Fruit fly (Drosophila melanogaster) whole organism, adult: ENCODE measurements around the gene CG4045.

ENCODE experiments used
- CG7045 ChIP-seq: fragments of 200-800 bp; sonication (Bioruptor generic); optimal IDR thresholded peaks from 2 replicates; lab custom pipeline; 2017; ENCODE audit warnings: missing biosample characterization, mild to moderate bottlenecking, missing genetic modification characterization
- Hr96 ChIP-seq: fragments of 200-800 bp; sonication (Bioruptor generic); optimal IDR thresholded peaks from 2 replicates; lab custom pipeline; 2016; ENCODE audit warnings: missing biosample characterization, missing genetic modification characterization
- cic ChIP-seq: fragments of 200-800 bp; sonication (Bioruptor generic); optimal IDR thresholded peaks from 2 replicates; lab custom pipeline; 2017; ENCODE audit warnings: missing biosample characterization, mild to moderate bottlenecking, missing genetic modification characterization, moderate library complexity
- cnc ChIP-seq, 2 experiments: fragments of >200 bp; optimal IDR thresholded peaks; 2 replicates each; lab custom pipeline; 2017
- ovo ChIP-seq: fragments of 200-800 bp; sonication (Bioruptor generic); optimal IDR thresholded peaks from 2 replicates; lab custom pipeline; 2016; ENCODE audit warnings: missing biosample characterization, missing genetic modification characterization
- tj ChIP-seq: fragments of 200-800 bp; sonication (Bioruptor generic); optimal IDR thresholded peaks from 3 replicates; lab custom pipeline; 2017; ENCODE audit warnings: missing biosample characterization, mild to moderate bottlenecking, missing genetic modification characterization, moderate library complexity

DNA sequence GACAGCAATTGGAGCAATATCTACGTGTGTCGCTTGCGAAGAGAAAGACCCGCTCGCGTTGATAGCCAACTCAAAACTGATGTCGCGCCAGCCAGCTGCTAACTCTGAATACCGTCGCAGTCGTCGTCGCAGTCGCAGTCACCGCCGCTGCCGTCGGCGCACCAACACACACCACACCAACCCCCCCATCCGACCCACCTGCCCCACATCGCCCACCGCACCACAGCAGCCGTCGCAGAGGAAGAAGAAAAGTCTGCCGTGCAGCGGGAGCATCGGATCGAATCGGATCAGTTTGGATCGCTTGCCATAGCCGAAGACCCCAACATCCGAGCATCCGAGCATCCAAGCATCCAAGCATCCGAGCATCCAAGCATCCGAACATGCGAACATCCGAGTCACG is 39.3 kb downstream of the CG4045 start:
- TF ChIP-seq ovo (GFP tag; lab: Kevin White, UChicago) (no peak), cnc (optimal IDR thresholded peaks at IDR 0.05; lab: Kevin White, UChicago) (no peak), Hr96 (no peak), cic (GFP tag; lab: Kevin White, UChicago) (no peak), tj (GFP tag; lab: Kevin White, UChicago) (no peak), CG7045 (GFP tag; lab: Kevin White, UChicago) (no peak)
